Worm (Caenorhabditis elegans) whole organism, L2 larva: ENCODE results near the gene cwf-19L2.

ENCODE experiments used
- ZK546.5 ChIP-seq: sonication (generic microtip); optimal IDR thresholded peaks from 2 replicates; lab custom pipeline; 2017; ENCODE audit warnings: missing biosample characterization, missing genetic modification characterization
- ceh-16 ChIP-seq: fragments of 150-350 bp; optimal IDR thresholded peaks from 2 replicates; lab custom pipeline; 2014; ENCODE audit warnings: missing biosample characterization, missing genetic modification characterization
- ceh-82 ChIP-seq: fragments of 150-350 bp; optimal IDR thresholded peaks from 2 replicates; lab custom pipeline; 2014; ENCODE audit warnings: missing biosample characterization, missing genetic modification characterization
- dmd-4 ChIP-seq: sonication (generic microtip); optimal IDR thresholded peaks from 2 replicates; lab custom pipeline; 2017; ENCODE audit warnings: missing biosample characterization, missing genetic modification characterization
- lsy-2 ChIP-seq, 2 experiments: fragments of 150-350 bp in 1 of 2; sonication (generic microtip) in 1 of 2; optimal IDR thresholded peaks; 2 replicates each; lab custom pipeline; 2014 to 2017; ENCODE audit warnings: missing biosample characterization in 2 of 2, missing genetic modification characterization in 2 of 2
- zag-1 ChIP-seq: fragments of 150-350 bp; optimal IDR thresholded peaks from 2 replicates; lab custom pipeline; 2014; ENCODE audit warnings: missing biosample characterization, missing genetic modification characterization

DNA sequence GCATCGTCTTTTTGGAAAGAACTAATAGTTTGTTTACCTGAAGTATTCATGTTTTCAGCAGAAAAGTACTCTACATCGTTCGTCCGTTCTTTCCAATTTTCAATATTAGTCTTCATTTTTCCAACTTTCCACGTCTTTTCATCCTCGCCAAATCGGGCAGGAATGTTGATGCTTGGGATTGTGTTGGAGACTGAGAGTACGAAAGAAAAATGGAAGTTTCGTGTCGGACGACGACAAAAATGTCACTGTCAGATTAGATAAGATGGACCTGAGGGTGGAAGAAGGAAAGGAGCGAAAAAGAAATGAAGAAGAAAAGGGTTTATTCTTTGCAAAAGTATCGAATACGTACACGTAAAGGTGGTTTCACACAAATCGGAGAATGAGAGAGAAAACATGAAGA is 4.6 kb downstream of the cwf-19L2 start:
- TF ChIP-seq dmd-4 (tag; lab: Kevin White, UChicago): no peak
- TF ChIP-seq ceh-82 (tag; lab: Kevin White, UChicago): no peak
- no peak for TF ChIP-seq lsy-2 (tag; optimal IDR thresholded peaks at IDR 0.05; lab: Kevin White, UChicago)
- TF ChIP-seq ceh-16 (tag; lab: Kevin White, UChicago): peak; percentile 13
- TF ChIP-seq zag-1: no peak
- TF ChIP-seq ZK546.5: no peak
